Worm (Caenorhabditis elegans) whole organism, mixed stage, embryonic: ENCODE data around the gene C25D7.5.

ENCODE experiments used
- ham-2 ChIP-seq: fragments of 200-800 bp; sonication (Bioruptor generic); optimal IDR thresholded peaks from 2 replicates; lab custom pipeline; 2018; ENCODE audit warnings: mild to moderate bottlenecking, missing genetic modification characterization, missing compliant biosample characterization
- mab-5 ChIP-seq: fragments of 150-350 bp; optimal IDR thresholded peaks from 2 replicates; lab custom pipeline; 2014; ENCODE audit warnings: missing biosample characterization, missing genetic modification characterization
- nhr-28 ChIP-seq: fragments of 150-350 bp; optimal IDR thresholded peaks from 2 replicates; lab custom pipeline; 2014; ENCODE audit warnings: missing biosample characterization, missing genetic modification characterization
- pha-4 ChIP-seq: fragments of 150-350 bp; optimal IDR thresholded peaks from 2 replicates; lab custom pipeline; 2018; ENCODE audit warnings: missing biosample characterization, missing genetic modification reagents, missing genetic modification characterization
- snpc-4 ChIP-seq: fragments of 150-350 bp; optimal IDR thresholded peaks from 2 replicates; lab custom pipeline; 2014; ENCODE audit warnings: missing biosample characterization, missing genetic modification characterization
- unc-62 ChIP-seq: fragments of 150-350 bp; optimal IDR thresholded peaks from 2 replicates; lab custom pipeline; 2014; ENCODE audit warnings: missing biosample characterization, missing genetic modification reagents, missing genetic modification characterization

ce11 chrV:15092666-15093065 is 40.2 kb downstream of the C25D7.5 start, which contains the start of gene txt-12:
- TF ChIP-seq ham-2 (GFP tag; lab: Kevin White, UChicago) (no peak), snpc-4 (tag; lab: Kevin White, UChicago) (no peak), nhr-28 (tag; lab: Kevin White, UChicago) (no peak), mab-5 (tag; lab: Kevin White, UChicago) (no peak), unc-62 (GFP tag; lab: Kevin White, UChicago) (no peak), pha-4 (tag; lab: Kevin White, UChicago) (no peak)
